Fruit fly (Drosophila melanogaster) whole organism, prepupa: ENCODE data around the gene Drgx.

Source experiments
- Blimp-1 ChIP-seq: fragments of 200-800 bp; sonication (Bioruptor generic); optimal IDR thresholded peaks from 3 replicates; lab custom pipeline; 2017; ENCODE audit warnings: missing biosample characterization, missing genetic modification characterization, mild to moderate bottlenecking, moderate library complexity, missing genetic modification reagents
- CG10631 ChIP-seq: fragments of 200-800 bp; sonication (Bioruptor generic); optimal IDR thresholded peaks from 2 replicates; lab custom pipeline; 2016; ENCODE audit warnings: missing biosample characterization, missing genetic modification characterization
- CG10669 ChIP-seq: fragments of 200-800 bp; sonication (Bioruptor generic); optimal IDR thresholded peaks from 3 replicates; lab custom pipeline; 2018; ENCODE audit warnings: missing biosample characterization, mild to moderate bottlenecking, missing genetic modification characterization, moderate library complexity
- CG11294 ChIP-seq: fragments of 200-800 bp; sonication (Bioruptor generic); IDR thresholded peaks from 2 replicates; pipeline ENCODE4 v1.3.6; 2022; ENCODE audit warnings: missing biosample characterization, missing genetic modification characterization
- CG11762 ChIP-seq: fragments of 200-800 bp; sonication (Bioruptor generic); optimal IDR thresholded peaks from 3 replicates; lab custom pipeline; 2016; ENCODE audit warnings: missing biosample characterization, missing genetic modification characterization; ENCODE audit not compliant: insufficient read depth
- CG11902 ChIP-seq: fragments of 200-800 bp; sonication (Bioruptor generic); optimal IDR thresholded peaks from 3 replicates; lab custom pipeline; 2016; ENCODE audit warnings: missing biosample characterization, missing genetic modification characterization
- CG15336 ChIP-seq: fragments of 200-800 bp; sonication (Bioruptor generic); IDR thresholded peaks from 2 replicates; pipeline ENCODE4 v1.3.6; 2022; ENCODE audit warnings: missing biosample characterization, missing genetic modification characterization
- CG1621 ChIP-seq: fragments of 200-800 bp; sonication (Bioruptor generic); optimal IDR thresholded peaks from 3 replicates; lab custom pipeline; 2018; ENCODE audit warnings: missing biosample characterization, mild to moderate bottlenecking, missing genetic modification characterization
- CG16779 ChIP-seq: fragments of 200-800 bp; sonication (Bioruptor generic); optimal IDR thresholded peaks from 3 replicates; lab custom pipeline; 2017; ENCODE audit warnings: missing biosample characterization, mild to moderate bottlenecking, missing genetic modification characterization
- CG3032 ChIP-seq: fragments of 200-800 bp; optimal IDR thresholded peaks from 2 replicates; lab custom pipeline; 2019; ENCODE audit warnings: missing biosample characterization, mild to moderate bottlenecking, missing genetic modification characterization, moderate library complexity
- CG31627 ChIP-seq: fragments of 200-800 bp; sonication (Bioruptor generic); optimal IDR thresholded peaks from 3 replicates; lab custom pipeline; 2016; ENCODE audit warnings: missing biosample characterization, missing genetic modification characterization
- CG34406 ChIP-seq: fragments of 200-800 bp; sonication (Bioruptor generic); optimal IDR thresholded peaks from 3 replicates; lab custom pipeline; 2016; ENCODE audit warnings: missing biosample characterization, missing genetic modification characterization
- CG3919 ChIP-seq: fragments of 200-800 bp; sonication (Bioruptor generic); optimal IDR thresholded peaks from 3 replicates; lab custom pipeline; 2016; ENCODE audit warnings: missing biosample characterization, missing genetic modification characterization
- CG4318 ChIP-seq: fragments of 200-800 bp; sonication (Bioruptor generic); optimal IDR thresholded peaks from 3 replicates; lab custom pipeline; 2017; ENCODE audit warnings: missing biosample characterization, mild to moderate bottlenecking, missing genetic modification characterization
- CG6163 ChIP-seq: fragments of 200-800 bp; sonication (Bioruptor generic); IDR thresholded peaks from 3 replicates; pipeline ENCODE4 v1.3.6; 2022; ENCODE audit warnings: missing biosample characterization, missing genetic modification characterization
- CG6276 ChIP-seq: fragments of 200-800 bp; sonication (Bioruptor generic); optimal IDR thresholded peaks from 2 replicates; lab custom pipeline; 2017; ENCODE audit warnings: missing biosample characterization, mild to moderate bottlenecking, missing genetic modification characterization
- CG6808 ChIP-seq: fragments of 200-800 bp; sonication (Bioruptor generic); optimal IDR thresholded peaks from 3 replicates; lab custom pipeline; 2017; ENCODE audit warnings: missing biosample characterization, missing genetic modification characterization, mild to moderate bottlenecking, moderate library complexity, missing genetic modification reagents
- CG6854 ChIP-seq: fragments of 200-800 bp; sonication (Bioruptor generic); optimal IDR thresholded peaks from 2 replicates; lab custom pipeline; 2017; ENCODE audit warnings: missing biosample characterization, mild to moderate bottlenecking, missing genetic modification characterization
- CG7368 ChIP-seq: fragments of 200-800 bp; sonication (Bioruptor generic); optimal IDR thresholded peaks from 3 replicates; lab custom pipeline; 2016; ENCODE audit warnings: missing biosample characterization, missing genetic modification characterization
- CG8319 ChIP-seq: fragments of 200-800 bp; sonication (Bioruptor generic); optimal IDR thresholded peaks from 3 replicates; lab custom pipeline; 2016; ENCODE audit warnings: missing biosample characterization, missing genetic modification characterization
- CG9139 ChIP-seq: fragments of 200-800 bp; sonication (Bioruptor generic); optimal IDR thresholded peaks from 3 replicates; lab custom pipeline; 2017; ENCODE audit warnings: missing biosample characterization, mild to moderate bottlenecking, missing genetic modification characterization
- Eip75B ChIP-seq: fragments of 200-800 bp; sonication (Bioruptor generic); optimal IDR thresholded peaks from 3 replicates; lab custom pipeline; 2016; ENCODE audit warnings: missing biosample characterization, missing genetic modification characterization
- Eip78C ChIP-seq: fragments of 200-800 bp; sonication (Bioruptor generic); peaks from one replicate; lab custom pipeline; 2016; ENCODE audit warnings: missing biosample characterization, missing genetic modification characterization
- Ets21C ChIP-seq: fragments of 200-800 bp; sonication (Bioruptor generic); optimal IDR thresholded peaks from 3 replicates; lab custom pipeline; 2016; ENCODE audit warnings: missing biosample characterization, missing genetic modification characterization
- Ets96B ChIP-seq: fragments of 200-800 bp; optimal IDR thresholded peaks from 2 replicates; lab custom pipeline; 2019; ENCODE audit warnings: missing biosample characterization, mild to moderate bottlenecking, missing genetic modification characterization, moderate library complexity
- Gug ChIP-seq: fragments of 200-800 bp; sonication (Bioruptor generic); IDR thresholded peaks from 2 replicates; pipeline ENCODE4 v1.3.6; 2022; ENCODE audit warnings: missing biosample characterization, missing genetic modification characterization
- Hr38 ChIP-seq: sonication (Bioruptor generic); optimal IDR thresholded peaks from 2 replicates; lab custom pipeline; 2016; ENCODE audit warnings: missing biosample characterization, missing genetic modification characterization
- Hr4 ChIP-seq: fragments of 200-800 bp; sonication (Bioruptor generic); optimal IDR thresholded peaks from 3 replicates; lab custom pipeline; 2016; ENCODE audit warnings: missing biosample characterization, missing genetic modification characterization
- Lpt ChIP-seq: fragments of 200-800 bp; sonication (Bioruptor generic); optimal IDR thresholded peaks from 3 replicates; lab custom pipeline; 2016; ENCODE audit warnings: missing biosample characterization, missing genetic modification characterization
- Met ChIP-seq: fragments of 200-800 bp; sonication (Bioruptor generic); optimal IDR thresholded peaks from 3 replicates; lab custom pipeline; 2016; ENCODE audit warnings: missing biosample characterization, missing genetic modification characterization
- OdsH ChIP-seq: fragments of 200-800 bp; sonication (Bioruptor generic); optimal IDR thresholded peaks from 3 replicates; lab custom pipeline; 2016; ENCODE audit warnings: missing biosample characterization, missing genetic modification characterization
- Smox ChIP-seq: fragments of 200-800 bp; sonication (Bioruptor generic); optimal IDR thresholded peaks from 3 replicates; lab custom pipeline; 2016; ENCODE audit warnings: missing biosample characterization, missing genetic modification characterization
- Sox102F ChIP-seq: fragments of 200-800 bp; sonication (Bioruptor generic); optimal IDR thresholded peaks from 2 replicates; lab custom pipeline; 2016; ENCODE audit warnings: missing biosample characterization, mild to moderate bottlenecking, missing genetic modification characterization
- Sox15 ChIP-seq: fragments of 200-800 bp; sonication (Bioruptor generic); optimal IDR thresholded peaks from 3 replicates; lab custom pipeline; 2016; ENCODE audit warnings: missing biosample characterization, missing genetic modification characterization
- cyc ChIP-seq: fragments of 200-800 bp; sonication (Bioruptor generic); optimal IDR thresholded peaks from 3 replicates; lab custom pipeline; 2016; ENCODE audit warnings: missing biosample characterization, missing genetic modification characterization
- dac ChIP-seq: fragments of 200-800 bp; sonication (Bioruptor generic); optimal IDR thresholded peaks from 2 replicates; lab custom pipeline; 2017; ENCODE audit warnings: missing biosample characterization, mild to moderate bottlenecking, missing genetic modification characterization
- eg ChIP-seq: fragments of 200-800 bp; sonication (Bioruptor generic); IDR thresholded peaks from 3 replicates; pipeline ENCODE4 v1.3.6; 2022; ENCODE audit warnings: missing biosample characterization, missing genetic modification characterization
- esn ChIP-seq: fragments of 200-800 bp; sonication (Bioruptor generic); optimal IDR thresholded peaks from 2 replicates; lab custom pipeline; 2016; ENCODE audit warnings: missing biosample characterization, mild to moderate bottlenecking, missing genetic modification characterization, moderate library complexity
- fd59A ChIP-seq: fragments of 200-800 bp; sonication (Bioruptor generic); optimal IDR thresholded peaks from 2 replicates; lab custom pipeline; 2017; ENCODE audit warnings: missing biosample characterization, mild to moderate bottlenecking, missing genetic modification characterization, missing genetic modification reagents
- fd85E ChIP-seq: fragments of 200-800 bp; sonication (Bioruptor generic); optimal IDR thresholded peaks from 3 replicates; lab custom pipeline; 2016; ENCODE audit warnings: missing biosample characterization, missing genetic modification characterization
- fkh ChIP-seq: fragments of 200-800 bp; sonication (Bioruptor generic); optimal IDR thresholded peaks from 3 replicates; lab custom pipeline; 2017; ENCODE audit warnings: missing biosample characterization, mild to moderate bottlenecking, missing genetic modification characterization, moderate library complexity
- lz ChIP-seq: fragments of 200-800 bp; sonication (Bioruptor generic); optimal IDR thresholded peaks from 3 replicates; lab custom pipeline; 2016; ENCODE audit warnings: missing biosample characterization, missing genetic modification characterization
- pdm3 ChIP-seq: fragments of 200-800 bp; sonication (Bioruptor generic); optimal IDR thresholded peaks from 3 replicates; lab custom pipeline; 2016; ENCODE audit warnings: missing biosample characterization, missing genetic modification characterization
- salr ChIP-seq, 2 experiments: fragments of 200-800 bp; sonication (Bioruptor generic); optimal IDR thresholded peaks; 3 replicates each; lab custom pipeline; 2016 to 2018; ENCODE audit warnings: missing biosample characterization in 2 of 2, missing genetic modification characterization in 2 of 2, mild to moderate bottlenecking in 1 of 2
- spab ChIP-seq: fragments of 200-800 bp; sonication (Bioruptor generic); optimal IDR thresholded peaks from 2 replicates; lab custom pipeline; 2017; ENCODE audit warnings: missing biosample characterization, mild to moderate bottlenecking, missing genetic modification characterization, missing genetic modification reagents
- ss ChIP-seq, 2 experiments: fragments of 200-800 bp; sonication (Bioruptor generic); optimal IDR thresholded peaks; 2 replicates in 1 of 2; 3 replicates in 1 of 2; lab custom pipeline; 2017 to 2018; ENCODE audit warnings: mild to moderate bottlenecking in 2 of 2, missing biosample characterization in 2 of 2, missing genetic modification characterization in 2 of 2, moderate library complexity in 1 of 2
- vri ChIP-seq: fragments of 200-800 bp; sonication (Bioruptor generic); optimal IDR thresholded peaks from 3 replicates; lab custom pipeline; 2016; ENCODE audit warnings: missing biosample characterization, mild to moderate bottlenecking, missing genetic modification characterization

The Drgx gene

dm6 chr2L:3703260-3703659 is 40.7 kb downstream of the Drgx start, which contains the start of gene CG2816 (continued):
- TF ChIP-seq CG6854 (GFP tag; lab: Kevin White, UChicago) (no peak), Blimp-1 (peak; percentile 54), Hr38 (GFP tag; lab: Kevin White, UChicago) (peak; percentile 80), ss (GFP tag; optimal IDR thresholded peaks at IDR 0.05; lab: Kevin White, UChicago) (peak in 1 of 2 experiments; percentile 54), CG7368 (GFP tag; lab: Kevin White, UChicago) (peak; percentile 80), CG11762 (peak; percentile 70), CG31627 (GFP tag; lab: Kevin White, UChicago) (peak; percentile 89), Sox15 (peak; percentile 76), Met (GFP tag; lab: Kevin White, UChicago) (peak; percentile 86), CG4318 (GFP tag; lab: Kevin White, UChicago) (peak; percentile 67), CG10631 (peak; percentile 76), CG8319 (GFP tag; lab: Kevin White, UChicago) (peak; percentile 28), CG6808 (GFP tag; lab: Kevin White, UChicago) (peak; percentile 48), lz (GFP tag; lab: Kevin White, UChicago) (peak; percentile 88), esn (GFP tag; lab: Kevin White, UChicago) (peak; percentile 88), fd85E (peak; percentile 8), CG11902 (GFP tag; lab: Kevin White, UChicago) (peak; percentile 76), vri (GFP tag; lab: Kevin White, UChicago) (peak; percentile 91), CG10669 (GFP tag; lab: Kevin White, UChicago) (peak; percentile 56), Lpt (peak; percentile 84), CG6276 (GFP tag; lab: Kevin White, UChicago) (peak; percentile 90), cyc (GFP tag; lab: Kevin White, UChicago) (peak; percentile 84), OdsH (GFP tag; lab: Kevin White, UChicago) (peak; percentile 86), salr (GFP tag; optimal IDR thresholded peaks at IDR 0.05; lab: Kevin White, UChicago) (peak; percentile 32 to 79), CG9139 (GFP tag; lab: Kevin White, UChicago) (no peak), Gug (GFP tag; lab: Robert Waterston, UW) (peak; percentile 90), Ets96B (tag; lab: Kevin White, UChicago) (no peak), CG16779 (peak; percentile 56), CG1621 (tag; lab: Kevin White, UChicago) (no peak)
- TF ChIP-seq, all 60 proteins: peak for 53

dm6 chr2L:3705438-3705921 is 42.9 kb downstream of the Drgx start, which contains the start of gene CG31778:
Gene CG31778, minus strand, starts transcription at chr2L:3705488.
- TF ChIP-seq eg (peak; percentile 84), CG16779 (peak; percentile 62), Lpt (peak; percentile 20), Met (GFP tag; lab: Kevin White, UChicago) (peak; percentile 86), fd85E (peak; percentile 6), Smox (GFP tag; lab: Kevin White, UChicago) (peak; percentile 85), Sox102F (GFP tag; lab: Kevin White, UChicago) (peak; percentile 92), CG11762 (peak; percentile 48), fd59A (GFP tag; lab: Kevin White, UChicago) (peak; percentile 46), CG3032 (tag; lab: Kevin White, UChicago) (peak; percentile 73), CG6854 (GFP tag; lab: Kevin White, UChicago) (peak; percentile 35), pdm3 (GFP tag; lab: Kevin White, UChicago) (peak; percentile 83), cyc (GFP tag; lab: Kevin White, UChicago) (peak; percentile 82), CG10631 (peak; percentile 57), CG6276 (GFP tag; lab: Kevin White, UChicago) (peak; percentile 61), Gug (GFP tag; lab: Robert Waterston, UW) (0 out of 2 replicates have a peak, but pooled peaks have one; percentile 37), Eip78C (GFP tag; lab: Kevin White, UChicago) (peak; percentile 94), salr (GFP tag; optimal IDR thresholded peaks at IDR 0.05; lab: Kevin White, UChicago) (peak; percentile 32 to 49), Ets21C (GFP tag; lab: Kevin White, UChicago) (peak; percentile 76), spab (GFP tag; lab: Kevin White, UChicago) (peak; percentile 66), CG1621 (tag; lab: Kevin White, UChicago) (peak; percentile 75), CG3919 (GFP tag; lab: Kevin White, UChicago) (peak; percentile 73), lz (GFP tag; lab: Kevin White, UChicago) (peak; percentile 88), Hr4 (GFP tag; lab: Kevin White, UChicago) (peak; percentile 62), CG34406 (peak; percentile 64), CG9139 (GFP tag; lab: Kevin White, UChicago) (no peak), CG6163 (peak; percentile 86), dac (GFP tag; lab: Kevin White, UChicago) (no peak), CG11294 (GFP tag; lab: Robert Waterston, UW) (peak; percentile 65), Eip75B (GFP tag; lab: Kevin White, UChicago) (peak; percentile 77), CG4318 (GFP tag; lab: Kevin White, UChicago) (peak; percentile 24), CG7368 (GFP tag; lab: Kevin White, UChicago) (peak; percentile 68), fkh (no peak), CG15336 (GFP tag; lab: Robert Waterston, UW) (peak; percentile 77)
